Worm (Caenorhabditis elegans) whole organism, L4 larva: ENCODE data around the gene C39F7.5.

Experiments used
- ZK546.5 ChIP-seq, 2 experiments: sonication (generic microtip); optimal IDR thresholded peaks; 2 replicates each; lab custom pipeline; 2017; ENCODE audit warnings: missing biosample characterization in 2 of 2, missing genetic modification characterization in 2 of 2
- lim-7 ChIP-seq: fragments of 200-800 bp; sonication (Bioruptor generic); IDR thresholded peaks from 2 replicates; pipeline ENCODE4 v1.3.6; 2022; ENCODE audit warnings: missing genetic modification characterization, missing compliant biosample characterization
- madf-9 ChIP-seq: fragments of 200-800 bp; sonication (Bioruptor generic); conservative IDR thresholded peaks from 2 replicates; pipeline ENCODE4 v1.3.6; 2022; ENCODE audit warnings: missing genetic modification reagents, missing genetic modification characterization, missing compliant biosample characterization
- mdl-1 ChIP-seq, 2 experiments: fragments of 150-350 bp in 1 of 2; sonication (generic microtip) in 1 of 2; optimal IDR thresholded peaks; 2 replicates each; lab custom pipeline; 2014 to 2017; ENCODE audit warnings: missing biosample characterization in 2 of 2, missing genetic modification characterization in 2 of 2
- mxl-2 ChIP-seq: fragments of 200-800 bp; sonication (Bioruptor generic); conservative IDR thresholded peaks from 2 replicates; pipeline ENCODE4 v1.3.6; 2022; ENCODE audit warnings: missing genetic modification reagents, missing genetic modification characterization, missing compliant biosample characterization
- ztf-11 ChIP-seq: fragments of 150-350 bp; optimal IDR thresholded peaks from 2 replicates; lab custom pipeline; 2014; ENCODE audit warnings: missing biosample characterization, missing genetic modification characterization

DNA sequence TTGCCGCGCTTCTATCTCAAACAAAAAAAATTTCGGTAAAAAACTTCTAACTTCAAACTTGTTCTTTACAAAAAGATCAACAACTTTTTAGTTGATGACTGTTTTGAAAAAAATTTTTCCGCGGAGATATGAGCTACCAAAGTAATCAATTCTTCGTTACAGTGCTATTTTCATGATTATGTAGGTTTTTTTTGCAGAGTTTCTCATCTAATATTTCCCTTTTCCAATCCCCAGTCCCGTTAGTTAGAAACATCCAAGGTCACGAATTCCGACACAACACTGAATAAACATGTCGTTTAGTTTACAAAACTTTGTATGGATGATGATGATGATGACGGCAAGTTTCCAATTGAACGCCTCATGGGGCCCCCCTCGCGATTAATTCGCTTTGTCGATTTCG lies 32.0 kb upstream of the C39F7.5 start:
- TF ChIP-seq madf-9 (GFP tag; lab: Robert Waterston, UW) (no peak), mdl-1 (tag; optimal IDR thresholded peaks at IDR 0.05; lab: Kevin White, UChicago) (no peak), ztf-11 (tag; lab: Kevin White, UChicago) (no peak), ZK546.5 (tag; optimal IDR thresholded peaks at IDR 0.05; lab: Kevin White, UChicago) (no peak), mxl-2 (GFP tag; lab: Robert Waterston, UW) (no peak), lim-7 (no peak)
